Worm (Caenorhabditis elegans): Measurements from ENCODE around the gene egl-27.

egl-27 gene

ce11 chrII:6882335-6882734 lies 47.5 kb downstream of the egl-27 start:
- TF ChIP-seq him-1 (tag; optimal IDR thresholded peaks at IDR 0.05), result no peak

- TF ChIP-seq dao-5 (tag; optimal IDR thresholded peaks at IDR 0.05) (no peak), him-1 (tag; optimal IDR thresholded peaks at IDR 0.05) (no peak), W03F9.2 (tag; optimal IDR thresholded peaks at IDR 0.05) (no peak)
Observed at ce11 chrII:6883716-6884115, 48.9 kb downstream of the egl-27 start, which contains the start of gene pmp-1. Gene pmp-1 (minus strand): TSS chrII:6883754.

- TF ChIP-seq W03F9.2 (tag; optimal IDR thresholded peaks at IDR 0.05) (no peak), dao-5 (tag; optimal IDR thresholded peaks at IDR 0.05) (no peak), him-1 (tag; optimal IDR thresholded peaks at IDR 0.05) (no peak)
Observed at ce11 chrII:6884568-6884967, 49.8 kb downstream of the egl-27 start.

- TF ChIP-seq him-1 (tag; optimal IDR thresholded peaks at IDR 0.05) (no peak), dao-5 (tag; optimal IDR thresholded peaks at IDR 0.05) (no peak), W03F9.2 (tag; optimal IDR thresholded peaks at IDR 0.05) (no peak)
Observed at ce11 chrII:6887319-6888005, 52.7 kb downstream of the egl-27 start, which contains the start of gene pmp-2. Gene pmp-2 (minus strand): TSS chrII:6887805.

- TF ChIP-seq him-1 (tag; optimal IDR thresholded peaks at IDR 0.05) (peak; percentile 11), dao-5 (tag; optimal IDR thresholded peaks at IDR 0.05) (no peak), W03F9.2 (tag; optimal IDR thresholded peaks at IDR 0.05) (peak; percentile 37)
Observed at ce11 chrII:6888211-6888610, 53.4 kb downstream of the egl-27 start.

DNA sequence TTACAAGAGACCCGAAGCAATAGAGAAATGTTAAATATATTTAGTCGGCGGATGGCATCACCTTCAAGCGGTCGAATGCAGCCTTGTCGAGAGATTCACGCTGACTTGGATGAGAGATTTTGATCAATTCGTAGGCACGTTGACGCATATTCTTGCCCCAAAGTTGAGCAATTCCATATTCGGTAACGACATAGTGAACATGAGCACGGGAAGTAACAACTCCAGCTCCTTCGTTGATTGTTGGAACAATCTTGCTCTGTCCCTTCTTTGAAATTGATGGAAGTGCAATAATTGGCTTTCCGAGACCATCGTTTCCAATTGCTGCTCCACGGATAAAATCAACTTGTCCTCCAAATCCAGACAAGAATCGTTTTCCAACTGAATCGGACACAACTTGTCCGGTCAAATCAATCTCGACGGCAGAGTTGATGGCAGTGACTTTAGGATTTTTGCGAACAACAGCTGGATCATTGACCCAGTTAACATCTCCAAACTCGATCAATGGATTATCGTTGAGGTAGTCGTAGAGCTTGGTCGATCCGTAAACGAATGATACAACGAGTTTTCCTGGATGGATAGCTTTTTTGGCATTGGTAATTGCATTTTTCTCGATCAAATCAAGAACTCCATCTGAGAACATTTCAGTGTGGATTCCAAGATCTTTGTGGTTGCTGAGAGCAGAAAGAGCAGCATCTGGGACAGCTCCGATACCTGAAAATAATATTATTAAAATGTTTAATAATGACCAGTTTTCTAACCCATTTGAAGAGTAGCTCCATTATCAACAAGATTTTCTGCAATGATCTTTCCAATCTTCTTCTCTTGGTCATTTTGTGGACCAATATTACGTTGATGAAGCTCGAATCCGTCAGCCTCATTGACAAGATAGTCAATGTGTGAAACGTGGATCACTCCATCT lies 54.1 kb downstream of the egl-27 start:
- TF ChIP-seq W03F9.2 (tag; optimal IDR thresholded peaks at IDR 0.05) (no peak), him-1 (tag; optimal IDR thresholded peaks at IDR 0.05) (no peak), dao-5 (tag; optimal IDR thresholded peaks at IDR 0.05) (no peak)

DNA sequence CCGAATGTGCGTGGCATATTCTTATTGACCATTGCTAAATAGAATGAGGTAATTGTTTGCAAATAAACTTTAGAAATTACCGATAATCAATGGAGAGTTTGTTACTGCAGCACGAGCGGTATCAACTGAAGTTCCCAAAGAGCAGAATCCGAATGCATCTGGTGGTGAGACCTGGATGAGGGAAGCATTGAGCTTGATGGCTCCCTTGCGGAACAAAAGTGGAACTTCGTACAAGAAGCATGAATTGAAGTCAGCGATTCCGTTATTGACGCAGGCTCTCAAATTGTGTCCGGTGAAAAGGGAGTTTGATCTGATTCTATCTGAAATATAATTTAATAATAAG lies 54.7 kb downstream of the egl-27 start:
- TF ChIP-seq dao-5 (tag; optimal IDR thresholded peaks at IDR 0.05), result no peak

- TF ChIP-seq dao-5 (tag; optimal IDR thresholded peaks at IDR 0.05) (no peak), W03F9.2 (tag; optimal IDR thresholded peaks at IDR 0.05) (no peak), him-1 (tag; optimal IDR thresholded peaks at IDR 0.05) (no peak)
Observed at ce11 chrII:6890095-6890494, 55.3 kb downstream of the egl-27 start, which contains the start of gene acer-1. Gene acer-1 (minus strand): TSS chrII:6890400.

DNA sequence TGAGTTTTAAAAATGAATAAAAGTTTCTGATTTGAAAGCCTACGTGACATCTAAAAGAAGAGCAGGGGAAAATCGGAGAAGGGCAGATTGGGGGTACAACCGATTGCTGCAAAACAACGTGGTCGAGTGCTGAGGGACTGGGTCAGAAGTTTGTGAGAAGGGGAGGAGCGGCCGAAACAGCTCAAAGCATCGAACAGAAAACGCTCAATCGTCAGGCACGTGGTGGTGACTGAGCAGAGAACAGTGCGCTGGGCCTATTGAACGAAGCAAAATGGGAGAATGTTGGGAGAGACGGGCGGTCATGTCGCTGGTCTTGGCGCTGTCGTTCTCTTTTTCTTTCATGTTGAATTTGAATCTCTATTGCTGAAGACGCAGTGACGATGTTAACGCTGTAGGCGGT lies 56.4 kb downstream of the egl-27 start:
- TF ChIP-seq dao-5 (tag; optimal IDR thresholded peaks at IDR 0.05), result no peak
- TF ChIP-seq W03F9.2 (tag; optimal IDR thresholded peaks at IDR 0.05), result no peak
- TF ChIP-seq him-1 (tag; optimal IDR thresholded peaks at IDR 0.05), result no peak

DNA sequence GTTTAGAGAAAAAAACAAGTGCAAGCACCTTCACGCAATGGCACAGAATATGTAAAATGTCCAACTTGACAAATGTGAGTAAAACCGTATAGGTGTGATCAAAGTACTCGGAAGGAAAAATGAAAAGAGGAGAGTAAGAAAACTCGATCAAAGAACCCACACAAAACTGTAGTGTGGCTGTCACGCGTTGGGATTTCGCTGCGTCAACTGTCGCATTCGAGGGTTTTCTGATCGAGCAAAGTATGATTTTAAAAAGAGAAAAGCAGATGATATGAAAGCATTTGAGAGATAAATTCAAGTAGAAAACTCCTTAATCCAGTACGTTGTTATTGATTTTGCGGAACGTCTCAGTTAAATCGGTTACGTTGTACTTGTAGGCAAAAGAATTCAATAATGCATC lies 57.0 kb downstream of the egl-27 start:
- TF ChIP-seq him-1 (tag; optimal IDR thresholded peaks at IDR 0.05), result no peak
- TF ChIP-seq W03F9.2 (tag; optimal IDR thresholded peaks at IDR 0.05), result no peak
- TF ChIP-seq dao-5 (tag; optimal IDR thresholded peaks at IDR 0.05), result no peak

DNA sequence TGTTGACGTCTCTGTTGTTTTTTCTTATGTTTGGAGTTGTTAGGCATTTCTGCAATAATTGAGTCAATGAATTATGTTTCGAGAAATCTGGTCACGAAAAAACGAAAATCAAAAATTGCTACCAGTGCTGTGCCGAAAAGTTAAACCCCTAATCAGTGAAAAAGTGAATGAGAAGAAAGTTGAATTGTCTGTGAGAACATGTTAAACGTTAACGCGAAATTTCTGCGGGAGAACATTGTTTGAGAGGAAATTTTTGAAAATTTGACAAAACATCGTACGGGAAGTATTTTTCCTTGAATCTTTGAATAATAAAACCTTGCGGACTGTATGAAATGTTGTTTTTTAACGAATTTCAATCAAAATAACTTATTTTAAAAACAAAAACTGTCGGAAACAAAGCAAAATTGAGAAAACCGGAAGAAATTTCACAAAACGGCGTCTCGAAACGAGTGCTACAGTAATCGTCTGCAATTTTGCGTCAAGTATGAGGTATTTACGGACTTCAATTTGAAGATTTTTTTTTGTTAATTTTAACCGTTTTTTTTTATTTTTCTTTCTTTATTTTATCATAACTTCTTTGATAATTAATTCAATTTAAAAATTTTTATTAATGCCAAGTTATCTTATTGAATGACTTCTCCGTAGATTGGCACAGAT lies 58.9 kb downstream of the egl-27 start, which contains the start of gene adal-1:
Gene adal-1 (minus strand): TSS at position 51 of the 657 bp plus-strand sequence.
- TF ChIP-seq dao-5 (tag; optimal IDR thresholded peaks at IDR 0.05) (no peak), him-1 (tag; optimal IDR thresholded peaks at IDR 0.05) (no peak), W03F9.2 (tag; optimal IDR thresholded peaks at IDR 0.05) (no peak)

DNA sequence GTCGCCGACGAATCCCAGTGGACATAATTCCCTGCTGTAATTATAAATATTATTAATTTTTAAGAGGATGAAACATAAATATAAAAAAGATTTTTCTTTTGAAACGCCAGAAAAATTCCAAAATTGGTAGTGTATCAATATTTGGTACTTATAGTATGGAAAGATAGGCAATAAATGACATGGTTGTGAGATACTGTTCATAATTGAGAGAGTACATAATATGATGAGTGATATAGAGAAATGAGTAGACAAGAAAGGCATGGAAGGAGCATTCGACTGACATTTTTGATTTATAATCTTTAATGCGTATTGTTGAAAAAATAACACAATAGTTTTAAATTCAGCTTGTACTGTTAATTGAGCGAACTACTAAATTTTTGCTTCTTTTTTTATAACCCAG lies 62.7 kb downstream of the egl-27 start, which contains the start of gene C44B7.11:
Gene C44B7.11 (minus strand): TSS at position 34 of the 400 bp plus-strand sequence.
- TF ChIP-seq dao-5 (tag; optimal IDR thresholded peaks at IDR 0.05) (no peak), him-1 (tag; optimal IDR thresholded peaks at IDR 0.05) (no peak), W03F9.2 (tag; optimal IDR thresholded peaks at IDR 0.05) (no peak)
